Worm (Caenorhabditis elegans): ENCODE data around the gene K10H10.10.

Gene K10H10.10

DNA sequence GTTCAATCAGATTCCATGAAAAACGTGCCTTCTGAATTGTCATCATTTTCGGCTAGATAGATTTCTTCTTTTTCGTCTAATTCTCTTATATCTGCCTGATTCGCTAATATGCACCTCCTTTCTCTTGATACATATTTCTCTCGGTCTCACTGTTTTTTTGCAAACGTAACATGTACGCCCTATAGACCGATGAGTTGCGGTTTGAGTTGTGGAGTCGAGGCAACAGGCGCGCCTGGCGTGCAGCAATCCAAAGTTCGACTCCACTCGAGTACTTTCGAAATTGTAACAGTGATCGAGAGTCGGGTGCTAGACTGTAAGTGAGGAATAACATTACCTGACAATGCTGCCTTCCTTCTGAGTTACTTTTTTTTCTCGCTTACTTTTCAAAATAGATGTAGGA is 10.8 kb upstream of the K10H10.10 start (continued):
- peak; percentile 68 for TF ChIP-seq dpl-1 (GFP tag; optimal IDR thresholded peaks at IDR 0.05)
- peak; percentile 88 for TF ChIP-seq T26A8.4 (GFP tag; IDR thresholded peaks at IDR 0.05)
- TF ChIP-seq lin-38 (GFP tag; IDR thresholded peaks at IDR 0.05): peak; percentile 85
- peak; percentile 77 for TF ChIP-seq rbr-2 (tag; optimal IDR thresholded peaks at IDR 0.05)
- TF ChIP-seq attf-4 (tag; optimal IDR thresholded peaks at IDR 0.05): peak; percentile 41
- TF ChIP-seq lin-13 (GFP tag; optimal IDR thresholded peaks at IDR 0.05): peak; percentile 46
- peak; percentile 76 for TF ChIP-seq ctbp-1 (GFP tag; IDR thresholded peaks at IDR 0.05)
- TF ChIP-seq unc-130 (GFP tag; optimal IDR thresholded peaks at IDR 0.05): peak; percentile 92
- TF ChIP-seq unc-62 (GFP tag; optimal IDR thresholded peaks at IDR 0.05 in 1 of 2): peak in 1 of 2 experiments; percentile 93
- no peak for TF ChIP-seq unc-62 (tag; optimal IDR thresholded peaks at IDR 0.05)
- TF ChIP-seq Y75B8A.6 (GFP tag; IDR thresholded peaks at IDR 0.05): peak; percentile 44; the same call in 1 of the 2 replicates
- TF ChIP-seq gei-8 (GFP tag; optimal IDR thresholded peaks at IDR 0.05): peak; percentile 89
- peak; percentile 69 for TF ChIP-seq zfp-2 (tag; optimal IDR thresholded peaks at IDR 0.05)
- no peak for TF ChIP-seq tag-97 (GFP tag; IDR thresholded peaks at IDR 0.05)
- TF ChIP-seq dmd-6 (GFP tag; IDR thresholded peaks at IDR 0.05): peak; percentile 70
- no peak for TF ChIP-seq jun-1 (tag; optimal IDR thresholded peaks at IDR 0.05)
- TF ChIP-seq fkh-10 (GFP tag; optimal IDR thresholded peaks at IDR 0.05): no peak
- peak; percentile 93 for TF ChIP-seq pha-4 (GFP tag; IDR thresholded peaks at IDR 0.05)
- TF ChIP-seq pha-4 (tag; optimal IDR thresholded peaks at IDR 0.05): no peak
- peak; percentile 78 to 88; a peak in 2 of 4 replicates for TF ChIP-seq madf-5 (GFP tag; IDR thresholded peaks at IDR 0.05)
- TF ChIP-seq nhr-11 (tag; optimal IDR thresholded peaks at IDR 0.05): peak; percentile 55
- TF ChIP-seq F10B5.3 (tag; optimal IDR thresholded peaks at IDR 0.05): peak; percentile 57
- peak; percentile 60 to 92 for TF ChIP-seq daf-16 (GFP tag; optimal IDR thresholded peaks at IDR 0.05)
- TF ChIP-seq daf-16 (tag; optimal IDR thresholded peaks at IDR 0.05): peak; percentile 77
- TF ChIP-seq sdz-12 (GFP tag; optimal IDR thresholded peaks at IDR 0.05): peak; percentile 59
- TF ChIP-seq mdt-29 (GFP tag; IDR thresholded peaks at IDR 0.05): peak; percentile 77; the same call in 1 of the 2 replicates
- no peak for TF ChIP-seq ztf-11 (tag; optimal IDR thresholded peaks at IDR 0.05)
- TF ChIP-seq fos-1 (tag; optimal IDR thresholded peaks at IDR 0.05): no peak
- peak; percentile 75 for TF ChIP-seq nhr-6 (tag; optimal IDR thresholded peaks at IDR 0.05)
- peak; percentile 86 for TF ChIP-seq hmg-1.1 (GFP tag; IDR thresholded peaks at IDR 0.05)
- 0 out of 2 replicates have a peak, but pooled peaks have one; percentile 58 for TF ChIP-seq daf-8 (GFP tag; IDR thresholded peaks at IDR 0.05)
- TF ChIP-seq arid-1 (GFP tag; conservative IDR thresholded peaks at IDR 0.05): peak; percentile 87
- peak; percentile 83 for TF ChIP-seq nhr-111 (GFP tag; optimal IDR thresholded peaks at IDR 0.05)
- TF ChIP-seq mxl-3 (GFP tag; optimal IDR thresholded peaks at IDR 0.05): peak; percentile 83
- no peak for TF ChIP-seq ces-1 (GFP tag; optimal IDR thresholded peaks at IDR 0.05)
- TF ChIP-seq R02D3.7 (tag; optimal IDR thresholded peaks at IDR 0.05): peak; percentile 7
- peak; percentile 90 for TF ChIP-seq dve-1 (tag; optimal IDR thresholded peaks at IDR 0.05; ENCODE audit: insufficient read depth)
- peak; percentile 80 for TF ChIP-seq nhr-25 (tag; optimal IDR thresholded peaks at IDR 0.05; ENCODE audit: borderline replicate concordance, insufficient read depth)
- TF ChIP-seq aha-1 (tag): peak; percentile 99
- peak; percentile 97 for TF ChIP-seq lim-7 (GFP tag; IDR thresholded peaks at IDR 0.05)
- peak; percentile 24; the same call in 1 of the 2 replicates for TF ChIP-seq set-16 (GFP tag; IDR thresholded peaks at IDR 0.05)
- TF ChIP-seq unc-39 (tag; optimal IDR thresholded peaks at IDR 0.05): no peak
- TF ChIP-seq cey-2 (tag; optimal IDR thresholded peaks at IDR 0.05; ENCODE audit: borderline replicate concordance, insufficient read depth): peak; percentile 26
- TF ChIP-seq nhr-10 (tag; optimal IDR thresholded peaks at IDR 0.05): peak; percentile 63
- peak; percentile 88 for TF ChIP-seq lir-3 (tag; optimal IDR thresholded peaks at IDR 0.05)
- no peak for TF ChIP-seq nhr-237 (tag; optimal IDR thresholded peaks at IDR 0.05)
- peak; percentile 86 for TF ChIP-seq zfp-3 (GFP tag; conservative IDR thresholded peaks at IDR 0.05)
- peak; percentile 91 for TF ChIP-seq nhr-28 (tag; optimal IDR thresholded peaks at IDR 0.05)
- TF ChIP-seq mdl-1 (tag; optimal IDR thresholded peaks at IDR 0.05): peak in 1 of 2 experiments; percentile 48
- TF ChIP-seq daf-12 (tag; optimal IDR thresholded peaks at IDR 0.05): no peak
- TF ChIP-seq T20F7.1 (GFP tag; optimal IDR thresholded peaks at IDR 0.05): peak; percentile 74
- TF ChIP-seq lin-1 (GFP tag; IDR thresholded peaks at IDR 0.05): peak; percentile 87
